Worm (Caenorhabditis elegans) whole organism, L2 larva: ENCODE data around the gene srh-109.

Source experiments
- aly-2 ChIP-seq: fragments of 150-350 bp; optimal IDR thresholded peaks from 2 replicates; lab custom pipeline; 2014; ENCODE audit warnings: missing biosample characterization, missing genetic modification characterization
- blmp-1 ChIP-seq: sonication (generic microtip); optimal IDR thresholded peaks from 2 replicates; lab custom pipeline; 2017; ENCODE audit warnings: missing genetic modification characterization, mild to moderate bottlenecking, missing compliant biosample characterization, antibody characterized with exemption, moderate library complexity; ENCODE audit not compliant: insufficient read depth
- ceh-16 ChIP-seq: fragments of 150-350 bp; optimal IDR thresholded peaks from 2 replicates; lab custom pipeline; 2014; ENCODE audit warnings: missing biosample characterization, missing genetic modification characterization
- ceh-82 ChIP-seq: fragments of 150-350 bp; optimal IDR thresholded peaks from 2 replicates; lab custom pipeline; 2014; ENCODE audit warnings: missing biosample characterization, missing genetic modification characterization
- egl-27 ChIP-seq: sonication (generic microtip); optimal IDR thresholded peaks from 3 replicates; lab custom pipeline; 2017; ENCODE audit warnings: missing biosample characterization, missing genetic modification reagents, missing genetic modification characterization
- gmeb-1 ChIP-seq: fragments of 150-350 bp; optimal IDR thresholded peaks from 2 replicates; lab custom pipeline; 2014; ENCODE audit warnings: missing biosample characterization, missing genetic modification characterization
- lsy-2 ChIP-seq, 2 experiments: fragments of 150-350 bp in 1 of 2; sonication (generic microtip) in 1 of 2; optimal IDR thresholded peaks; 2 replicates each; lab custom pipeline; 2014 to 2017; ENCODE audit warnings: missing biosample characterization in 2 of 2, missing genetic modification characterization in 2 of 2
- nhr-23 ChIP-seq: fragments of 150-350 bp; optimal IDR thresholded peaks from 2 replicates; lab custom pipeline; 2014; ENCODE audit warnings: missing biosample characterization, missing genetic modification reagents, missing genetic modification characterization
- sma-9 ChIP-seq, 2 experiments: fragments of 150-350 bp in 1 of 2; sonication (generic microtip) in 1 of 2; optimal IDR thresholded peaks; 2 replicates each; lab custom pipeline; 2014 to 2016; ENCODE audit warnings: missing genetic modification characterization in 2 of 2, mild to moderate bottlenecking in 1 of 2, missing biosample characterization in 1 of 2, missing compliant biosample characterization in 1 of 2, missing genetic modification reagents in 1 of 2, moderate library complexity in 1 of 2
- ztf-11 ChIP-seq: sonication (generic microtip); optimal IDR thresholded peaks from 2 replicates; lab custom pipeline; 2017; ENCODE audit warnings: missing biosample characterization, missing genetic modification characterization
- ztf-4 ChIP-seq: fragments of 150-350 bp; optimal IDR thresholded peaks from 2 replicates; lab custom pipeline; 2014; ENCODE audit warnings: missing biosample characterization, missing genetic modification characterization

- TF ChIP-seq aly-2 (tag; lab: Kevin White, UChicago) (no peak), gmeb-1 (tag; lab: Kevin White, UChicago) (no peak), egl-27 (tag; lab: Kevin White, UChicago) (no peak), blmp-1 (tag; lab: Kevin White, UChicago) (no peak), sma-9 (GFP tag; optimal IDR thresholded peaks at IDR 0.05; lab: Kevin White, UChicago) (no peak), sma-9 (tag; optimal IDR thresholded peaks at IDR 0.05; lab: Kevin White, UChicago) (no peak), ceh-82 (tag; lab: Kevin White, UChicago) (no peak), ceh-16 (no peak), ztf-11 (tag; lab: Kevin White, UChicago) (no peak), nhr-23 (no peak), ztf-4 (no peak), lsy-2 (tag; optimal IDR thresholded peaks at IDR 0.05; lab: Kevin White, UChicago) (no peak)
Measured at ce11 chrV:17251364-17251961, 31.2 kb upstream of the srh-109 start, which contains the start of gene Y61B8A.6.
